Worm (Caenorhabditis elegans): ENCODE results near the gene C14F11.4.

- TF ChIP-seq egl-27 (tag; optimal IDR thresholded peaks at IDR 0.05) = no peak
- no peak for TF ChIP-seq nhr-237 (tag; optimal IDR thresholded peaks at IDR 0.05)
- TF ChIP-seq snpc-4 (tag; optimal IDR thresholded peaks at IDR 0.05) = no peak
- TF ChIP-seq lsy-2 (tag; optimal IDR thresholded peaks at IDR 0.05) = no peak
- TF ChIP-seq unc-62 (GFP tag; optimal IDR thresholded peaks at IDR 0.05 in 1 of 2) = no peak
- TF ChIP-seq unc-62 (tag; optimal IDR thresholded peaks at IDR 0.05) = no peak
- TF ChIP-seq F10B5.3 (tag; optimal IDR thresholded peaks at IDR 0.05) = no peak
- no peak for TF ChIP-seq ama-1 (optimal IDR thresholded peaks at IDR 0.05)
- TF ChIP-seq nhr-11 (tag; optimal IDR thresholded peaks at IDR 0.05) = no peak
- TF ChIP-seq hlh-30 (tag; optimal IDR thresholded peaks at IDR 0.05; ENCODE audit: insufficient read depth) = no peak
Observed at ce11 chrX:6238973-6239372, 6.1 kb upstream of the C14F11.4 start, which contains the start of gene rml-3.
